Fruit fly (Drosophila melanogaster) whole organism, embryonic: ENCODE data around the gene CG9733.

Experiments
- Atf-2 ChIP-seq: fragments of 200-800 bp; sonication (Bioruptor generic); optimal IDR thresholded peaks from 2 replicates; lab custom pipeline; 2016; ENCODE audit warnings: missing biosample characterization, missing genetic modification characterization
- B-H1 ChIP-seq: fragments of 200-800 bp; sonication (Bioruptor generic); IDR thresholded peaks from 3 replicates; pipeline ENCODE4 v1.3.6; 2022; ENCODE audit warnings: missing biosample characterization, missing genetic modification characterization
- CG10366 ChIP-seq: fragments of 200-800 bp; sonication (Bioruptor generic); IDR thresholded peaks from 2 replicates; pipeline ENCODE4 v1.3.6; 2022; ENCODE audit warnings: missing biosample characterization, missing genetic modification characterization
- CG10431 ChIP-seq: fragments of 200-800 bp; sonication (Bioruptor generic); optimal IDR thresholded peaks from 3 replicates; lab custom pipeline; 2018; ENCODE audit warnings: missing biosample characterization, mild to moderate bottlenecking, missing genetic modification characterization
- CG10565 ChIP-seq: fragments of 200-800 bp; sonication (Bioruptor generic); optimal IDR thresholded peaks from 3 replicates; lab custom pipeline; 2016; ENCODE audit warnings: missing biosample characterization, mild to moderate bottlenecking, missing genetic modification characterization
- CG12071 ChIP-seq: fragments of 200-800 bp; sonication (Bioruptor generic); optimal IDR thresholded peaks from 3 replicates; lab custom pipeline; 2018; ENCODE audit warnings: missing biosample characterization, mild to moderate bottlenecking, missing genetic modification characterization
- CG12299 ChIP-seq: fragments of 200-800 bp; sonication (Bioruptor generic); optimal IDR thresholded peaks from 2 replicates; lab custom pipeline; 2018; ENCODE audit warnings: missing biosample characterization, mild to moderate bottlenecking, missing genetic modification characterization
- CG12942 ChIP-seq: fragments of 200-800 bp; sonication (Bioruptor generic); optimal IDR thresholded peaks from 3 replicates; lab custom pipeline; 2016; ENCODE audit warnings: missing biosample characterization, missing genetic modification characterization
- CG14014 ChIP-seq: fragments of 200-800 bp; sonication (Bioruptor generic); IDR thresholded peaks from 2 replicates; pipeline ENCODE4 v1.3.6; 2022; ENCODE audit warnings: missing biosample characterization, missing genetic modification characterization
- CG14860 ChIP-seq: fragments of 200-800 bp; sonication (Bioruptor generic); IDR thresholded peaks from 3 replicates; pipeline ENCODE4 v1.3.6; 2022; ENCODE audit warnings: missing biosample characterization, missing genetic modification characterization; ENCODE audit not compliant: partially characterized antibody
- CG31388 ChIP-seq: fragments of 200-800 bp; sonication (Bioruptor generic); optimal IDR thresholded peaks from 2 replicates; lab custom pipeline; 2016; ENCODE audit warnings: missing biosample characterization, missing genetic modification characterization
- CG4424 ChIP-seq: fragments of 200-800 bp; sonication (Bioruptor generic); optimal IDR thresholded peaks from 3 replicates; lab custom pipeline; 2016; ENCODE audit warnings: missing biosample characterization, missing genetic modification characterization
- CG7987 ChIP-seq: fragments of 200-800 bp; sonication (Bioruptor generic); optimal IDR thresholded peaks from 2 replicates; lab custom pipeline; 2018; ENCODE audit warnings: missing biosample characterization, mild to moderate bottlenecking, missing genetic modification characterization, moderate library complexity
- CkIIα-i1 ChIP-seq: fragments of 200-800 bp; sonication (Bioruptor generic); IDR thresholded peaks from 2 replicates; pipeline ENCODE4 v1.3.6; 2022; ENCODE audit warnings: missing biosample characterization, missing genetic modification characterization
- Dip3 ChIP-seq: fragments of 200-800 bp; sonication (Bioruptor generic); optimal IDR thresholded peaks from 3 replicates; lab custom pipeline; 2016; ENCODE audit warnings: missing biosample characterization, missing genetic modification characterization
- Drgx ChIP-seq: fragments of 200-800 bp; sonication (Bioruptor generic); IDR thresholded peaks from 2 replicates; pipeline ENCODE4 v1.3.6; 2022; ENCODE audit warnings: missing biosample characterization, missing genetic modification characterization
- Ets97D ChIP-seq: fragments of 200-800 bp; sonication (Bioruptor generic); optimal IDR thresholded peaks from 3 replicates; lab custom pipeline; 2016; ENCODE audit warnings: missing biosample characterization, missing genetic modification characterization
- Gug ChIP-seq: fragments of 200-800 bp; sonication (Bioruptor generic); IDR thresholded peaks from 4 replicates; pipeline ENCODE4 v1.3.6; 2022; ENCODE audit warnings: missing biosample characterization, missing genetic modification characterization
- HLH3B ChIP-seq: fragments of 200-800 bp; sonication (Bioruptor generic); IDR thresholded peaks from 2 replicates; pipeline ENCODE4 v1.3.6; 2022; ENCODE audit warnings: missing biosample characterization, missing genetic modification characterization
- Hand ChIP-seq: fragments of 200-800 bp; sonication (Bioruptor generic); optimal IDR thresholded peaks from 2 replicates; lab custom pipeline; 2017; ENCODE audit warnings: mild to moderate bottlenecking, missing biosample characterization, missing genetic modification reagents, missing genetic modification characterization
- Hr3 ChIP-seq: fragments of 200-800 bp; sonication (Bioruptor generic); optimal IDR thresholded peaks from 3 replicates; lab custom pipeline; 2016; ENCODE audit warnings: missing biosample characterization, missing genetic modification characterization
- Lhr ChIP-seq: fragments of 200-800 bp; sonication (Bioruptor generic); optimal IDR thresholded peaks from 3 replicates; lab custom pipeline; 2017; ENCODE audit warnings: mild to moderate bottlenecking, missing biosample characterization, missing genetic modification reagents, missing genetic modification characterization
- Mad ChIP-seq: fragments of 200-800 bp; sonication (Bioruptor generic); optimal IDR thresholded peaks from 2 replicates; lab custom pipeline; 2016; ENCODE audit warnings: missing biosample characterization, missing genetic modification characterization
- Med ChIP-seq: fragments of 200-800 bp; sonication (Bioruptor generic); peaks from one replicate; lab custom pipeline; 2016; ENCODE audit warnings: missing biosample characterization, missing genetic modification characterization, mild to moderate bottlenecking, inconsistent platforms, moderate library complexity
- Mes4 ChIP-seq: fragments of 200-800 bp; sonication (Bioruptor generic); optimal IDR thresholded peaks from 2 replicates; lab custom pipeline; 2016; ENCODE audit warnings: missing biosample characterization, missing genetic modification characterization
- Nf-YA ChIP-seq: fragments of 200-800 bp; sonication (Bioruptor generic); IDR thresholded peaks from 2 replicates; pipeline ENCODE4 v1.3.6; 2022; ENCODE audit warnings: missing biosample characterization, missing genetic modification characterization
- Nf-YB ChIP-seq: fragments of 200-800 bp; sonication (Bioruptor generic); optimal IDR thresholded peaks from 3 replicates; lab custom pipeline; 2019; ENCODE audit warnings: missing biosample characterization, mild to moderate bottlenecking, missing genetic modification characterization, moderate library complexity
- Sox100B ChIP-seq: fragments of 200-800 bp; sonication (Bioruptor generic); optimal IDR thresholded peaks from 3 replicates; lab custom pipeline; 2018; ENCODE audit warnings: missing biosample characterization, mild to moderate bottlenecking, missing genetic modification characterization
- Taf1 ChIP-seq: fragments of 200-800 bp; sonication (Bioruptor generic); IDR thresholded peaks from 2 replicates; pipeline ENCODE4 v1.3.6; 2022; ENCODE audit warnings: missing biosample characterization, missing genetic modification characterization
- corto ChIP-seq: fragments of 200-800 bp; sonication (Bioruptor generic); optimal IDR thresholded peaks from 2 replicates; lab custom pipeline; 2016; ENCODE audit warnings: missing biosample characterization, mild to moderate bottlenecking, missing genetic modification characterization, moderate library complexity
- da ChIP-seq: fragments of 200-800 bp; sonication (Bioruptor generic); optimal IDR thresholded peaks from 2 replicates; lab custom pipeline; 2016; ENCODE audit warnings: missing biosample characterization, missing genetic modification characterization
- disco-r ChIP-seq: fragments of 200-800 bp; sonication (Bioruptor generic); optimal IDR thresholded peaks from 2 replicates; lab custom pipeline; 2016; ENCODE audit warnings: missing biosample characterization, missing genetic modification characterization
- dm ChIP-seq: fragments of 200-800 bp; sonication (Bioruptor generic); optimal IDR thresholded peaks from 3 replicates; lab custom pipeline; 2016; ENCODE audit warnings: missing biosample characterization, missing genetic modification characterization
- ems ChIP-seq: fragments of 200-800 bp; sonication (Bioruptor generic); optimal IDR thresholded peaks from 3 replicates; lab custom pipeline; 2016; ENCODE audit warnings: missing biosample characterization, missing genetic modification characterization
- esg ChIP-seq: fragments of 200-800 bp; sonication (Bioruptor generic); conservative IDR thresholded peaks from 2 replicates; pipeline ENCODE4 v1.3.6; 2022; ENCODE audit warnings: missing biosample characterization, missing genetic modification characterization
- kah ChIP-seq: fragments of 200-800 bp; sonication (Bioruptor generic); optimal IDR thresholded peaks from 2 replicates; lab custom pipeline; 2018; ENCODE audit warnings: missing biosample characterization, mild to moderate bottlenecking, missing genetic modification characterization
- nau ChIP-seq: fragments of 200-800 bp; sonication (Bioruptor generic); optimal IDR thresholded peaks from 3 replicates; lab custom pipeline; 2017; ENCODE audit warnings: missing biosample characterization, mild to moderate bottlenecking, missing genetic modification characterization, missing genetic modification reagents
- nom ChIP-seq: fragments of 200-800 bp; sonication (Bioruptor generic); optimal IDR thresholded peaks from 2 replicates; lab custom pipeline; 2017; ENCODE audit warnings: missing biosample characterization, missing genetic modification characterization, mild to moderate bottlenecking, moderate library complexity, missing genetic modification reagents
- p53 ChIP-seq: fragments of 200-800 bp; sonication (Bioruptor generic); optimal IDR thresholded peaks from 2 replicates; lab custom pipeline; 2016; ENCODE audit warnings: missing biosample characterization, missing genetic modification characterization
- pb ChIP-seq: fragments of 200-800 bp; sonication (Bioruptor generic); optimal IDR thresholded peaks from 3 replicates; lab custom pipeline; 2016; ENCODE audit warnings: missing biosample characterization, missing genetic modification characterization
- repo ChIP-seq: fragments of 200-800 bp; sonication (Bioruptor generic); optimal IDR thresholded peaks from 2 replicates; lab custom pipeline; 2016; ENCODE audit warnings: missing biosample characterization, missing genetic modification characterization
- ro ChIP-seq: fragments of 200-800 bp; sonication (Bioruptor generic); IDR thresholded peaks from 2 replicates; pipeline ENCODE4 v1.3.6; 2022; ENCODE audit warnings: missing biosample characterization, missing genetic modification characterization
- scrt ChIP-seq: fragments of 200-800 bp; sonication (Bioruptor generic); optimal IDR thresholded peaks from 2 replicates; lab custom pipeline; 2018; ENCODE audit warnings: missing biosample characterization, mild to moderate bottlenecking, missing genetic modification characterization, moderate library complexity
- sd ChIP-seq: fragments of 200-800 bp; sonication (Bioruptor generic); optimal IDR thresholded peaks from 3 replicates; lab custom pipeline; 2018; ENCODE audit warnings: missing biosample characterization, mild to moderate bottlenecking, missing genetic modification characterization, moderate library complexity
- slp2 ChIP-seq: fragments of 200-800 bp; sonication (Bioruptor generic); optimal IDR thresholded peaks from 2 replicates; lab custom pipeline; 2016; ENCODE audit warnings: missing biosample characterization, missing genetic modification characterization
- stc ChIP-seq: fragments of 200-800 bp; sonication (Bioruptor generic); IDR thresholded peaks from 2 replicates; pipeline ENCODE4 v1.3.6; 2022; ENCODE audit warnings: missing biosample characterization, missing genetic modification characterization
- tio ChIP-seq: fragments of 200-800 bp; sonication (Bioruptor generic); optimal IDR thresholded peaks from 2 replicates; lab custom pipeline; 2017; ENCODE audit warnings: missing biosample characterization, missing genetic modification characterization, inconsistent platforms
- trem ChIP-seq: fragments of 200-800 bp; optimal IDR thresholded peaks from 3 replicates; lab custom pipeline; 2019; ENCODE audit warnings: missing biosample characterization, mild to moderate bottlenecking, missing genetic modification characterization, moderate library complexity
- vnd ChIP-seq: fragments of 200-800 bp; sonication (Bioruptor generic); IDR thresholded peaks from 3 replicates; pipeline ENCODE4 v1.3.6; 2022; ENCODE audit warnings: missing biosample characterization, missing genetic modification characterization; ENCODE audit not compliant: partially characterized antibody
- vvl ChIP-seq: fragments of 200-800 bp; sonication (Bioruptor generic); IDR thresholded peaks from 2 replicates; pipeline ENCODE4 v1.3.6; 2022; ENCODE audit warnings: missing biosample characterization, missing genetic modification characterization
- wdn ChIP-seq: fragments of 200-800 bp; sonication (Bioruptor generic); IDR thresholded peaks from 2 replicates; pipeline ENCODE4 v1.3.6; 2022; ENCODE audit warnings: missing biosample characterization, missing genetic modification characterization

CG9733 gene

DNA sequence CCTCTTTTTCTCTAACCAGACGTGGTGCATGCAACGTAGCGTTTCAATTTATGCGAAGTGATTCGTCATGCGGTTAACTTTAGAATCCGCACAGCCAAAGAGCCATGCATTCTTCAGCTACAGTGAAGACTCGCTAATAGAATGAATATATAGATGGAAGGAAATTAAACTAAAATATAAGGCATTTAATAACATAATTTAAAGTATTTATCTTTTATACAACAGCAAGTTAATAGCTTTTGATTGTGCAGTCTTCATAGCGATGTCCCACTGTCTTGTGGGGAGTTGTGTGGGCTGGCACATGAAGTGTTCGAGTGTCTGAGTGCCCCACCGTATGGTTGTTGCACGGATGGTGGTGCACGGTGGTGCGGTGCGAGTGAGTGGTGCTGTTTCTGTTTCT is 18.9 kb upstream of the CG9733 start (continued):
- TF ChIP-seq CG31388 (GFP tag; lab: Kevin White, UChicago): no peak
- TF ChIP-seq tio: peak; percentile 40
- no peak for TF ChIP-seq slp2
- TF ChIP-seq scrt: no peak
- no peak for TF ChIP-seq da (GFP tag; lab: Kevin White, UChicago)
- no peak for TF ChIP-seq CG10565 (GFP tag; lab: Kevin White, UChicago)
- TF ChIP-seq CG4424 (GFP tag; lab: Kevin White, UChicago): peak; percentile 44
- peak; percentile 12 for TF ChIP-seq trem (tag; lab: Kevin White, UChicago)
- no peak for TF ChIP-seq nau (GFP tag; lab: Kevin White, UChicago)
- TF ChIP-seq Mad: no peak
- no peak for TF ChIP-seq pb
- TF ChIP-seq Gug (GFP tag; lab: Robert Waterston, UW): peak; percentile 32; the same call in 2 of the 4 replicates
- no peak for TF ChIP-seq CG14860 (GFP tag; lab: Robert Waterston, UW)
- no peak for TF ChIP-seq repo (GFP tag; lab: Kevin White, UChicago)
- TF ChIP-seq Dip3 (GFP tag; lab: Kevin White, UChicago): no peak
- TF ChIP-seq CG14014 (GFP tag; lab: Robert Waterston, UW): no peak
- peak; percentile 66 for TF ChIP-seq Nf-YA (GFP tag; lab: Robert Waterston, UW)
- TF ChIP-seq CG12299: no peak
- TF ChIP-seq Mes4 (GFP tag; lab: Kevin White, UChicago): no peak
- no peak for TF ChIP-seq Hand (GFP tag; lab: Kevin White, UChicago)
- peak; percentile 87 for TF ChIP-seq vvl (GFP tag; lab: Robert Waterston, UW)
- no peak for TF ChIP-seq corto (GFP tag; lab: Kevin White, UChicago)
- no peak for TF ChIP-seq CG7987 (GFP tag; lab: Kevin White, UChicago)
- TF ChIP-seq CkIIα-i1: no peak
- peak; percentile 35 for TF ChIP-seq Hr3 (GFP tag; lab: Kevin White, UChicago)
- TF ChIP-seq vnd: no peak
- no peak for TF ChIP-seq B-H1 (GFP tag; lab: Robert Waterston, UW)
- no peak for TF ChIP-seq p53 (GFP tag; lab: Kevin White, UChicago)
- TF ChIP-seq CG10366 (GFP tag; lab: Robert Waterston, UW): peak; percentile 68
- TF ChIP-seq dm (GFP tag; lab: Kevin White, UChicago): no peak
- TF ChIP-seq Drgx (GFP tag; lab: Robert Waterston, UW): peak; percentile 98
- TF ChIP-seq CG12942: no peak
- TF ChIP-seq stc (GFP tag; lab: Robert Waterston, UW): peak; percentile 60
- TF ChIP-seq CG12071 (GFP tag; lab: Kevin White, UChicago): no peak
- TF ChIP-seq Lhr (GFP tag; lab: Kevin White, UChicago): peak; percentile 3
- TF ChIP-seq wdn (GFP tag; lab: Robert Waterston, UW): no peak
- TF ChIP-seq ro (GFP tag; lab: Robert Waterston, UW): peak; percentile 45; the same call in 1 of the 2 replicates
- no peak for TF ChIP-seq Ets97D (GFP tag; lab: Kevin White, UChicago)
- TF ChIP-seq nom (GFP tag; lab: Kevin White, UChicago): peak; percentile 93
- TF ChIP-seq Atf-2 (GFP tag; lab: Kevin White, UChicago): no peak
- no peak for TF ChIP-seq disco-r (GFP tag; lab: Kevin White, UChicago)
- peak; percentile 7 for TF ChIP-seq Sox100B (GFP tag; lab: Kevin White, UChicago)
- TF ChIP-seq esg: peak; percentile 59
- TF ChIP-seq ems (GFP tag; lab: Kevin White, UChicago): no peak
- TF ChIP-seq CG10431 (GFP tag; lab: Kevin White, UChicago): peak; percentile 31
- TF ChIP-seq kah (GFP tag; lab: Kevin White, UChicago): no peak
- TF ChIP-seq Med (GFP tag; lab: Kevin White, UChicago): peak; percentile 85
- TF ChIP-seq sd (tag; lab: Kevin White, UChicago): peak; percentile 66
- peak; percentile 72 for TF ChIP-seq HLH3B (GFP tag; lab: Robert Waterston, UW)
- peak; percentile 38 for TF ChIP-seq Nf-YB (GFP tag; lab: Kevin White, UChicago)
- TF ChIP-seq Taf1 (GFP tag; lab: Robert Waterston, UW): no peak
